Worm (Caenorhabditis elegans) whole organism, L1 larva: ENCODE measurements around the gene F55F1.2.
A peak's percentile ranks its signal among the peaks of the same experiment; 100 is the strongest.

ENCODE experiments used
- C34B4.2 ChIP-seq: sonication (generic microtip); optimal IDR thresholded peaks from 2 replicates; lab custom pipeline; 2017; ENCODE audit warnings: mild to moderate bottlenecking, missing genetic modification characterization, missing compliant biosample characterization
- F16B12.6 ChIP-seq: fragments of 150-350 bp; optimal IDR thresholded peaks from 2 replicates; lab custom pipeline; 2014; ENCODE audit warnings: missing biosample characterization, missing genetic modification characterization
- Y116A8C.19 ChIP-seq: sonication (generic microtip); optimal IDR thresholded peaks from 2 replicates; lab custom pipeline; 2016; ENCODE audit warnings: missing compliant biosample characterization, missing genetic modification characterization, borderline replicate concordance
- aha-1 ChIP-seq: fragments of 150-350 bp; optimal IDR thresholded peaks from 2 replicates; lab custom pipeline; 2014; ENCODE audit warnings: missing biosample characterization, missing genetic modification characterization
- ama-1 ChIP-seq: fragments of 150-350 bp; optimal IDR thresholded peaks from 2 replicates; lab custom pipeline; 2014
- blmp-1 ChIP-seq: fragments of 150-350 bp; optimal IDR thresholded peaks from 2 replicates; lab custom pipeline; 2014; ENCODE audit warnings: missing biosample characterization, missing genetic modification characterization
- ceh-63 ChIP-seq: fragments of 200-800 bp; sonication (Bioruptor generic); optimal IDR thresholded peaks from 2 replicates; lab custom pipeline; 2018; ENCODE audit warnings: mild to moderate bottlenecking, missing genetic modification characterization, missing compliant biosample characterization
- ces-1 ChIP-seq: fragments of 150-350 bp; optimal IDR thresholded peaks from 2 replicates; lab custom pipeline; 2014; ENCODE audit warnings: missing biosample characterization, missing genetic modification reagents, missing genetic modification characterization
- dpl-1 ChIP-seq, 3 experiments: fragments of 150-350 bp in 2 of 3; sonication (generic microtip) in 1 of 3; optimal IDR thresholded peaks; 2 replicates each; lab custom pipeline; 2014 to 2017; ENCODE audit warnings: missing biosample characterization in 3 of 3, missing genetic modification characterization in 3 of 3, missing genetic modification reagents in 3 of 3
- efl-1 ChIP-seq, 4 experiments: fragments of 150-350 bp; optimal IDR thresholded peaks in 3 of 4; peaks in 1 of 4; 1 replicate in 1 of 4; 2 replicates in 3 of 4; lab custom pipeline; 2014; ENCODE audit warnings: missing biosample characterization in 2 of 4, missing genetic modification characterization in 2 of 4, missing genetic modification reagents in 2 of 4
- efl-3 ChIP-seq: fragments of 200-800 bp; sonication (Bioruptor generic); optimal IDR thresholded peaks from 2 replicates; lab custom pipeline; 2018; ENCODE audit warnings: mild to moderate bottlenecking, missing genetic modification characterization, missing compliant biosample characterization
- egl-13 ChIP-seq: sonication (generic microtip); optimal IDR thresholded peaks from 2 replicates; lab custom pipeline; 2016; ENCODE audit warnings: missing genotype, missing genetic modification reagents, missing genetic modification characterization, missing compliant biosample characterization
- egl-27 ChIP-seq, 2 experiments: fragments of 150-350 bp in 1 of 2; sonication (generic microtip); optimal IDR thresholded peaks; 3 replicates each; lab custom pipeline; 2017 to 2018; ENCODE audit warnings: missing biosample characterization in 2 of 2, missing genetic modification characterization in 2 of 2, missing genetic modification reagents in 2 of 2
- elt-3 ChIP-seq, 6 experiments: fragments of 150-350 bp in 1 of 6; sonication (generic microtip); optimal IDR thresholded peaks; 2 replicates each; lab custom pipeline; 2017 to 2018; ENCODE audit warnings: missing biosample characterization in 6 of 6, missing genetic modification characterization in 6 of 6, inconsistent platforms in 1 of 6
- fkh-8 ChIP-seq: sonication (generic microtip); optimal IDR thresholded peaks from 2 replicates; lab custom pipeline; 2016; ENCODE audit warnings: mild to moderate bottlenecking, missing genetic modification characterization, missing compliant biosample characterization
- grh-1 ChIP-seq: fragments of 200-800 bp; sonication (Bioruptor generic); IDR thresholded peaks from 2 replicates; pipeline ENCODE4 v1.3.6; 2022; ENCODE audit warnings: missing genetic modification reagents, missing genetic modification characterization, missing compliant biosample characterization
- hlh-4 ChIP-seq: sonication (generic microtip); optimal IDR thresholded peaks from 2 replicates; lab custom pipeline; 2016; ENCODE audit warnings: mild to moderate bottlenecking, missing genetic modification characterization, missing compliant biosample characterization
- irx-1 ChIP-seq: sonication (generic microtip); optimal IDR thresholded peaks from 2 replicates; lab custom pipeline; 2016; ENCODE audit warnings: missing genetic modification characterization, missing compliant biosample characterization
- jun-1 ChIP-seq: fragments of 150-350 bp; optimal IDR thresholded peaks from 2 replicates; lab custom pipeline; 2014; ENCODE audit warnings: missing biosample characterization, missing genetic modification reagents, missing genetic modification characterization
- lin-14 ChIP-seq: fragments of 200-800 bp; sonication (Bioruptor generic); optimal IDR thresholded peaks from 2 replicates; lab custom pipeline; 2018; ENCODE audit warnings: mild to moderate bottlenecking, missing genetic modification characterization, moderate library complexity, missing compliant biosample characterization
- lin-15B ChIP-seq: fragments of 150-350 bp; sonication (generic microtip); optimal IDR thresholded peaks from 3 replicates; lab custom pipeline; 2014; ENCODE audit warnings: missing biosample characterization, missing genetic modification characterization
- lin-39 ChIP-seq: fragments of 150-350 bp; optimal IDR thresholded peaks from 2 replicates; lab custom pipeline; 2014; ENCODE audit warnings: missing biosample characterization, missing genetic modification reagents, missing genetic modification characterization
- lir-3 ChIP-seq: sonication (generic microtip); optimal IDR thresholded peaks from 2 replicates; lab custom pipeline; 2016; ENCODE audit warnings: mild to moderate bottlenecking, missing genetic modification characterization, moderate library complexity, missing compliant biosample characterization; ENCODE audit not compliant: poor library complexity
- lsy-2 ChIP-seq, 2 experiments: fragments of 150-350 bp; optimal IDR thresholded peaks; 2 replicates each; lab custom pipeline; 2014; ENCODE audit warnings: missing biosample characterization in 2 of 2, missing genetic modification characterization in 2 of 2
- mab-9 ChIP-seq: fragments of 200-800 bp; sonication (Bioruptor generic); IDR thresholded peaks from 2 replicates; pipeline ENCODE4 v1.3.6; 2022; ENCODE audit warnings: missing genetic modification reagents, missing genetic modification characterization, missing compliant biosample characterization
- mef-2 ChIP-seq: fragments of 150-350 bp; optimal IDR thresholded peaks from 2 replicates; lab custom pipeline; 2014; ENCODE audit warnings: missing biosample characterization, missing genetic modification characterization
- nhr-19 ChIP-seq: fragments of 200-800 bp; sonication (Bioruptor generic); conservative IDR thresholded peaks from 2 replicates; pipeline ENCODE4 v1.3.6; 2022; ENCODE audit warnings: missing genetic modification characterization, missing compliant biosample characterization
- nhr-20 ChIP-seq: sonication (generic microtip); optimal IDR thresholded peaks from 2 replicates; lab custom pipeline; 2016; ENCODE audit warnings: mild to moderate bottlenecking, missing genetic modification characterization, missing compliant biosample characterization
- nhr-47 ChIP-seq: sonication (generic microtip); optimal IDR thresholded peaks from 2 replicates; lab custom pipeline; 2016; ENCODE audit warnings: mild to moderate bottlenecking, missing genetic modification characterization, moderate library complexity, missing compliant biosample characterization
- nhr-71 ChIP-seq: sonication (generic microtip); optimal IDR thresholded peaks from 2 replicates; lab custom pipeline; 2016; ENCODE audit warnings: mild to moderate bottlenecking, missing genetic modification characterization, moderate library complexity, missing compliant biosample characterization
- nhr-76 ChIP-seq: sonication (generic microtip); optimal IDR thresholded peaks from 2 replicates; lab custom pipeline; 2017; ENCODE audit warnings: missing biosample characterization, missing genetic modification characterization
- nhr-84 ChIP-seq: sonication (generic microtip); optimal IDR thresholded peaks from 2 replicates; lab custom pipeline; 2017; ENCODE audit warnings: missing biosample characterization, missing genetic modification characterization
- nhr-85 ChIP-seq: sonication (generic microtip); peaks from one replicate; lab custom pipeline; 2016; ENCODE audit warnings: missing genetic modification characterization, inconsistent platforms, missing compliant biosample characterization
- nhr-90 ChIP-seq: sonication (generic microtip); optimal IDR thresholded peaks from 2 replicates; lab custom pipeline; 2016; ENCODE audit warnings: mild to moderate bottlenecking, missing genetic modification characterization, missing compliant biosample characterization; ENCODE audit not compliant: poor library complexity
- pag-3 ChIP-seq: sonication (generic microtip); optimal IDR thresholded peaks from 2 replicates; lab custom pipeline; 2017; ENCODE audit warnings: missing genetic modification characterization, mild to moderate bottlenecking, missing compliant biosample characterization, antibody characterized with exemption, borderline replicate concordance; ENCODE audit not compliant: insufficient read depth
- snpc-4 ChIP-seq: fragments of 150-350 bp; optimal IDR thresholded peaks from 2 replicates; lab custom pipeline; 2014; ENCODE audit warnings: missing biosample characterization, missing genetic modification characterization
- snu-23 ChIP-seq: sonication (generic microtip); optimal IDR thresholded peaks from 2 replicates; lab custom pipeline; 2016; ENCODE audit warnings: missing genetic modification characterization, missing compliant biosample characterization
- sptf-1 ChIP-seq: fragments of 150-350 bp; optimal IDR thresholded peaks from 2 replicates; lab custom pipeline; 2014; ENCODE audit warnings: missing biosample characterization, missing genetic modification characterization
- sup-37 ChIP-seq: fragments of 200-800 bp; sonication (Bioruptor generic); optimal IDR thresholded peaks from 2 replicates; lab custom pipeline; 2018; ENCODE audit warnings: mild to moderate bottlenecking, missing genetic modification characterization, missing compliant biosample characterization
- swsn-7 ChIP-seq: sonication (generic microtip); optimal IDR thresholded peaks from 2 replicates; lab custom pipeline; 2016; ENCODE audit warnings: missing genetic modification characterization, missing compliant biosample characterization
- tbx-2 ChIP-seq: sonication (generic microtip); optimal IDR thresholded peaks from 2 replicates; lab custom pipeline; 2016; ENCODE audit warnings: missing genetic modification characterization, missing compliant biosample characterization
- tlp-1 ChIP-seq: fragments of 150-350 bp; optimal IDR thresholded peaks from 2 replicates; lab custom pipeline; 2014; ENCODE audit warnings: missing biosample characterization, missing genetic modification characterization
- unc-86 ChIP-seq: sonication (generic microtip); optimal IDR thresholded peaks from 2 replicates; lab custom pipeline; 2016; ENCODE audit warnings: missing genetic modification characterization, missing compliant biosample characterization
- unc-98 ChIP-seq: fragments of 200-800 bp; sonication (Bioruptor generic); IDR thresholded peaks from 2 replicates; pipeline ENCODE4 v1.3.6; 2022; ENCODE audit warnings: missing genetic modification characterization, missing compliant biosample characterization
- vab-15 ChIP-seq: sonication (generic microtip); optimal IDR thresholded peaks from 2 replicates; lab custom pipeline; 2017; ENCODE audit warnings: missing genotype, mild to moderate bottlenecking, missing genetic modification characterization, missing compliant biosample characterization
- zag-1 ChIP-seq: fragments of 150-350 bp; optimal IDR thresholded peaks from 2 replicates; lab custom pipeline; 2014; ENCODE audit warnings: missing biosample characterization, missing genetic modification characterization
- zip-4 ChIP-seq: fragments of 200-800 bp; sonication (Bioruptor generic); optimal IDR thresholded peaks from 2 replicates; lab custom pipeline; 2018; ENCODE audit warnings: mild to moderate bottlenecking, missing genetic modification characterization, moderate library complexity, missing compliant biosample characterization
- ztf-4 ChIP-seq: fragments of 150-350 bp; optimal IDR thresholded peaks from 2 replicates; lab custom pipeline; 2014; ENCODE audit warnings: missing biosample characterization, missing genetic modification characterization

The F55F1.2 gene

DNA sequence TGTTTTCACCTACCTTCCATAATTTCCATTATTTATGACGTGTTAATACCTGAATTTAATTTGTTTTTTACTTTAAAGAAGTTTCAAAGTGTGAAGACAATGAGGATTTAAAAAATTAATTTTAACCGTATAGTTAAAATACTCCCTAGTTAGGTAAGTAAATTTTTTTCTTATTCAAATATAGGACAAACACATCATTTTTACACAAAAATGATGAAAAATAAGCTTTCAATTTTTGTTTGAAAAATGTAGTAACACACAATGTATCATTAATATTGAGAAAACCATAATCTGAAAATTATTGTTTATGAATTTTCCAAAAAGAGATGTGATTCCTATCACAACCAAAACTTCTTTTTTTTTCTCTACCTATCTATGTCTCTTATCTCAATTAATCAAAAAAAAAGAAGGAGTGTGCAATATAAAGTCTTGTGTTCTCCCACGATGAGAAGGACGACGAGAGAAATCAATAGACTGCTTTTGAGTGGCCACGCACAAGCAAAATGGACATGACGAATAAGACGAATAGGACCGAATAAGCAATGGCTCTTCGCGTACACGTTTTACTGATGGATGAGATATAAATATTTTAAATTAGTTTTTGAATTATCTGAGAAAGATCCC is 44.3 kb upstream of the F55F1.2 start, which contains the start of gene C14A11.6:
Gene C14A11.6, minus strand, starts transcription at position 51 of the 624 bp plus-strand sequence.
- no peak for TF ChIP-seq tbx-2 (tag; lab: Kevin White, UChicago)
- no peak for TF ChIP-seq ces-1 (GFP tag; lab: Kevin White, UChicago)
- no peak for TF ChIP-seq tlp-1 (tag; lab: Kevin White, UChicago)
- peak; percentile 20 for TF ChIP-seq nhr-47 (tag; lab: Kevin White, UChicago)
- TF ChIP-seq nhr-19 (GFP tag; lab: Robert Waterston, UW): no peak
- no peak for TF ChIP-seq lir-3
- no peak for TF ChIP-seq nhr-85 (tag; lab: Kevin White, UChicago)
- no peak for TF ChIP-seq swsn-7 (tag; lab: Kevin White, UChicago)
- TF ChIP-seq nhr-20: no peak
- TF ChIP-seq elt-3 (tag; optimal IDR thresholded peaks at IDR 0.05; lab: Kevin White, UChicago): no peak
- TF ChIP-seq nhr-90 (tag; lab: Kevin White, UChicago): no peak
- TF ChIP-seq irx-1 (tag; lab: Kevin White, UChicago): no peak
- TF ChIP-seq nhr-76 (tag; lab: Kevin White, UChicago): no peak
- TF ChIP-seq sup-37 (GFP tag; lab: Kevin White, UChicago): no peak
- no peak for TF ChIP-seq grh-1 (GFP tag; lab: Robert Waterston, UW)
- no peak for TF ChIP-seq unc-98
- no peak for TF ChIP-seq jun-1
- TF ChIP-seq lsy-2 (tag; optimal IDR thresholded peaks at IDR 0.05; lab: Kevin White, UChicago): peak in 1 of 2 experiments; percentile 5
- TF ChIP-seq nhr-71 (tag; lab: Kevin White, UChicago): peak; percentile 12
- no peak for TF ChIP-seq efl-1 (optimal IDR thresholded peaks at IDR 0.05; lab: Kevin White, UChicago)
- no peak for TF ChIP-seq efl-1 (GFP tag; optimal IDR thresholded peaks at IDR 0.05 in 1 of 2; lab: Kevin White, UChicago)
- TF ChIP-seq lin-14 (GFP tag; lab: Kevin White, UChicago): peak; percentile 55
- no peak for TF ChIP-seq nhr-84 (tag; lab: Kevin White, UChicago)
- TF ChIP-seq efl-3: no peak
- TF ChIP-seq zag-1 (tag; lab: Kevin White, UChicago): no peak
- TF ChIP-seq snu-23: peak; percentile 5
- TF ChIP-seq C34B4.2 (tag; lab: Kevin White, UChicago): no peak
- TF ChIP-seq lin-39 (tag; lab: Kevin White, UChicago): no peak
- no peak for TF ChIP-seq snpc-4 (tag; lab: Kevin White, UChicago)
- peak; percentile 11 for TF ChIP-seq fkh-8 (tag; lab: Kevin White, UChicago)
- TF ChIP-seq unc-86 (tag; lab: Kevin White, UChicago): no peak
- TF ChIP-seq egl-13 (tag; lab: Kevin White, UChicago): no peak

ce11 chrX:2809611-2810010 is 39.8 kb upstream of the F55F1.2 start, which contains the start of gene C14A11.9:
TSS of gene C14A11.9 (minus strand) at chrX:2809637.
- TF ChIP-seq zag-1 (tag; lab: Kevin White, UChicago) (peak; percentile 63), Y116A8C.19 (no peak), lin-39 (tag; lab: Kevin White, UChicago) (peak; percentile 93), nhr-85 (tag; lab: Kevin White, UChicago) (peak; percentile 96), tlp-1 (tag; lab: Kevin White, UChicago) (no peak), aha-1 (tag; lab: Kevin White, UChicago) (peak; percentile 64), ama-1 (lab: Kevin White, UChicago) (no peak), hlh-4 (no peak), sptf-1 (no peak), lsy-2 (tag; optimal IDR thresholded peaks at IDR 0.05; lab: Kevin White, UChicago) (peak; percentile 89 to 91), blmp-1 (tag; lab: Kevin White, UChicago) (peak; percentile 69), mef-2 (tag; lab: Kevin White, UChicago) (peak; percentile 33), nhr-47 (tag; lab: Kevin White, UChicago) (peak; percentile 97), nhr-84 (tag; lab: Kevin White, UChicago) (no peak), dpl-1 (GFP tag; optimal IDR thresholded peaks at IDR 0.05; lab: Kevin White, UChicago) (peak; percentile 69 to 80 (median 79)), snu-23 (peak; percentile 97), tbx-2 (tag; lab: Kevin White, UChicago) (peak; percentile 96), nhr-20 (peak; percentile 94), vab-15 (tag; lab: Kevin White, UChicago) (no peak), ceh-63 (GFP tag; lab: Kevin White, UChicago) (no peak), pag-3 (peak; percentile 35), zip-4 (GFP tag; lab: Kevin White, UChicago) (peak; percentile 77), mab-9 (GFP tag; lab: Robert Waterston, UW) (peak; percentile 77), C34B4.2 (tag; lab: Kevin White, UChicago) (no peak), ztf-4 (tag; lab: Kevin White, UChicago) (peak; percentile 69), lin-15B (tag; lab: Kevin White, UChicago) (peak; percentile 16), egl-27 (tag; optimal IDR thresholded peaks at IDR 0.05; lab: Kevin White, UChicago) (peak in 1 of 2 experiments; percentile 52), lin-14 (GFP tag; lab: Kevin White, UChicago) (peak; percentile 94), F16B12.6 (tag; lab: Kevin White, UChicago) (peak; percentile 53)
